Worm (Caenorhabditis elegans) whole organism, L1 larva: ENCODE data around the gene C12D5.9.

Source experiments
- C16A3.4 ChIP-seq: fragments of 150-350 bp; optimal IDR thresholded peaks from 2 replicates; lab custom pipeline; 2014; ENCODE audit warnings: missing biosample characterization, missing genetic modification characterization
- C34B4.2 ChIP-seq: sonication (generic microtip); optimal IDR thresholded peaks from 2 replicates; lab custom pipeline; 2017; ENCODE audit warnings: mild to moderate bottlenecking, missing genetic modification characterization, missing compliant biosample characterization
- F16B12.6 ChIP-seq: fragments of 150-350 bp; optimal IDR thresholded peaks from 2 replicates; lab custom pipeline; 2014; ENCODE audit warnings: missing biosample characterization, missing genetic modification characterization
- aha-1 ChIP-seq: fragments of 150-350 bp; optimal IDR thresholded peaks from 2 replicates; lab custom pipeline; 2014; ENCODE audit warnings: missing biosample characterization, missing genetic modification characterization
- alr-1 ChIP-seq: fragments of 200-800 bp; sonication (Bioruptor generic); optimal IDR thresholded peaks from 2 replicates; lab custom pipeline; 2018; ENCODE audit warnings: borderline replicate concordance, mild to moderate bottlenecking, missing genetic modification characterization, missing compliant biosample characterization
- aly-2 ChIP-seq: fragments of 150-350 bp; optimal IDR thresholded peaks from 2 replicates; lab custom pipeline; 2014; ENCODE audit warnings: missing biosample characterization, missing genetic modification characterization
- ama-1 ChIP-seq: fragments of 150-350 bp; optimal IDR thresholded peaks from 2 replicates; lab custom pipeline; 2014
- blmp-1 ChIP-seq: fragments of 150-350 bp; optimal IDR thresholded peaks from 2 replicates; lab custom pipeline; 2014; ENCODE audit warnings: missing biosample characterization, missing genetic modification characterization
- ceh-63 ChIP-seq: fragments of 200-800 bp; sonication (Bioruptor generic); optimal IDR thresholded peaks from 2 replicates; lab custom pipeline; 2018; ENCODE audit warnings: mild to moderate bottlenecking, missing genetic modification characterization, missing compliant biosample characterization
- ceh-82 ChIP-seq, 3 experiments: fragments of 150-350 bp in 1 of 3; sonication (generic microtip) in 2 of 3; optimal IDR thresholded peaks; 2 replicates each; lab custom pipeline; 2014 to 2017; ENCODE audit warnings: missing biosample characterization in 3 of 3, missing genetic modification characterization in 3 of 3
- ceh-88 ChIP-seq: fragments of 200-800 bp; sonication (Bioruptor generic); IDR thresholded peaks from 2 replicates; pipeline ENCODE4 v1.3.6; 2022; ENCODE audit warnings: missing genetic modification characterization, missing compliant biosample characterization
- efl-1 ChIP-seq, 4 experiments: fragments of 150-350 bp; optimal IDR thresholded peaks in 3 of 4; peaks in 1 of 4; 1 replicate in 1 of 4; 2 replicates in 3 of 4; lab custom pipeline; 2014; ENCODE audit warnings: missing biosample characterization in 2 of 4, missing genetic modification characterization in 2 of 4, missing genetic modification reagents in 2 of 4
- egl-13 ChIP-seq: sonication (generic microtip); optimal IDR thresholded peaks from 2 replicates; lab custom pipeline; 2016; ENCODE audit warnings: missing genotype, missing genetic modification reagents, missing genetic modification characterization, missing compliant biosample characterization
- elt-3 ChIP-seq, 6 experiments: fragments of 150-350 bp in 1 of 6; sonication (generic microtip); optimal IDR thresholded peaks; 2 replicates each; lab custom pipeline; 2017 to 2018; ENCODE audit warnings: missing biosample characterization in 6 of 6, missing genetic modification characterization in 6 of 6, inconsistent platforms in 1 of 6
- ets-5 ChIP-seq: fragments of 200-800 bp; sonication (Bioruptor generic); IDR thresholded peaks from 2 replicates; pipeline ENCODE4 v1.3.6; 2022; ENCODE audit warnings: missing genetic modification characterization, missing compliant biosample characterization
- fkh-10 ChIP-seq: sonication (generic microtip); optimal IDR thresholded peaks from 2 replicates; lab custom pipeline; 2017; ENCODE audit warnings: missing biosample characterization, missing genetic modification reagents, missing genetic modification characterization
- hlh-4 ChIP-seq: sonication (generic microtip); optimal IDR thresholded peaks from 2 replicates; lab custom pipeline; 2016; ENCODE audit warnings: mild to moderate bottlenecking, missing genetic modification characterization, missing compliant biosample characterization
- hpl-2 ChIP-seq: fragments of 150-350 bp; optimal IDR thresholded peaks from 2 replicates; lab custom pipeline; 2014; ENCODE audit warnings: missing biosample characterization, missing genetic modification reagents, missing genetic modification characterization
- isw-1 ChIP-seq: fragments of 200-800 bp; sonication (Bioruptor generic); IDR thresholded peaks from 2 replicates; pipeline ENCODE4 v1.3.6; 2022; ENCODE audit warnings: missing genetic modification characterization, missing compliant biosample characterization
- lin-13 ChIP-seq: fragments of 150-350 bp; optimal IDR thresholded peaks from 2 replicates; lab custom pipeline; 2014; ENCODE audit warnings: missing biosample characterization, missing genetic modification reagents, missing genetic modification characterization
- lin-14 ChIP-seq: fragments of 200-800 bp; sonication (Bioruptor generic); optimal IDR thresholded peaks from 2 replicates; lab custom pipeline; 2018; ENCODE audit warnings: mild to moderate bottlenecking, missing genetic modification characterization, moderate library complexity, missing compliant biosample characterization
- lin-15B ChIP-seq: fragments of 150-350 bp; sonication (generic microtip); optimal IDR thresholded peaks from 3 replicates; lab custom pipeline; 2014; ENCODE audit warnings: missing biosample characterization, missing genetic modification characterization
- lsy-2 ChIP-seq, 2 experiments: fragments of 150-350 bp; optimal IDR thresholded peaks; 2 replicates each; lab custom pipeline; 2014; ENCODE audit warnings: missing biosample characterization in 2 of 2, missing genetic modification characterization in 2 of 2
- mdl-1 ChIP-seq, 2 experiments: fragments of 150-350 bp; optimal IDR thresholded peaks; 2 replicates each; lab custom pipeline; 2014 to 2017; ENCODE audit warnings: missing biosample characterization in 2 of 2, missing genetic modification characterization in 2 of 2, inconsistent platforms in 1 of 2
- nhr-11 ChIP-seq: fragments of 150-350 bp; optimal IDR thresholded peaks from 2 replicates; lab custom pipeline; 2014; ENCODE audit warnings: missing biosample characterization, missing genetic modification characterization
- nhr-12 ChIP-seq: sonication (generic microtip); optimal IDR thresholded peaks from 2 replicates; lab custom pipeline; 2017; ENCODE audit warnings: missing biosample characterization, missing genetic modification characterization
- nhr-20 ChIP-seq: sonication (generic microtip); optimal IDR thresholded peaks from 2 replicates; lab custom pipeline; 2016; ENCODE audit warnings: mild to moderate bottlenecking, missing genetic modification characterization, missing compliant biosample characterization
- nhr-71 ChIP-seq: sonication (generic microtip); optimal IDR thresholded peaks from 2 replicates; lab custom pipeline; 2016; ENCODE audit warnings: mild to moderate bottlenecking, missing genetic modification characterization, moderate library complexity, missing compliant biosample characterization
- nhr-76 ChIP-seq: sonication (generic microtip); optimal IDR thresholded peaks from 2 replicates; lab custom pipeline; 2017; ENCODE audit warnings: missing biosample characterization, missing genetic modification characterization
- nhr-77 ChIP-seq: fragments of 150-350 bp; optimal IDR thresholded peaks from 2 replicates; lab custom pipeline; 2014; ENCODE audit warnings: missing biosample characterization, missing genetic modification characterization
- nhr-84 ChIP-seq: sonication (generic microtip); optimal IDR thresholded peaks from 2 replicates; lab custom pipeline; 2017; ENCODE audit warnings: missing biosample characterization, missing genetic modification characterization
- nhr-90 ChIP-seq: sonication (generic microtip); optimal IDR thresholded peaks from 2 replicates; lab custom pipeline; 2016; ENCODE audit warnings: mild to moderate bottlenecking, missing genetic modification characterization, missing compliant biosample characterization; ENCODE audit not compliant: poor library complexity
- rnt-1 ChIP-seq: sonication (generic microtip); optimal IDR thresholded peaks from 2 replicates; lab custom pipeline; 2016; ENCODE audit warnings: mild to moderate bottlenecking, missing genetic modification characterization, moderate library complexity, missing compliant biosample characterization
- skn-1 ChIP-seq: fragments of 150-350 bp; optimal IDR thresholded peaks from 2 replicates; lab custom pipeline; 2014; ENCODE audit warnings: missing biosample characterization, missing genetic modification characterization
- snu-23 ChIP-seq: sonication (generic microtip); optimal IDR thresholded peaks from 2 replicates; lab custom pipeline; 2016; ENCODE audit warnings: missing genetic modification characterization, missing compliant biosample characterization
- swsn-7 ChIP-seq: sonication (generic microtip); optimal IDR thresholded peaks from 2 replicates; lab custom pipeline; 2016; ENCODE audit warnings: missing genetic modification characterization, missing compliant biosample characterization
- tbx-2 ChIP-seq: sonication (generic microtip); optimal IDR thresholded peaks from 2 replicates; lab custom pipeline; 2016; ENCODE audit warnings: missing genetic modification characterization, missing compliant biosample characterization
- tlp-1 ChIP-seq: fragments of 150-350 bp; optimal IDR thresholded peaks from 2 replicates; lab custom pipeline; 2014; ENCODE audit warnings: missing biosample characterization, missing genetic modification characterization
- unc-130 ChIP-seq: fragments of 150-350 bp; optimal IDR thresholded peaks from 2 replicates; lab custom pipeline; 2017; ENCODE audit warnings: missing biosample characterization, missing genetic modification characterization, inconsistent platforms
- unc-62 ChIP-seq: fragments of 150-350 bp; optimal IDR thresholded peaks from 2 replicates; lab custom pipeline; 2014; ENCODE audit warnings: missing biosample characterization, missing genetic modification reagents, missing genetic modification characterization
- unc-86 ChIP-seq: sonication (generic microtip); optimal IDR thresholded peaks from 2 replicates; lab custom pipeline; 2016; ENCODE audit warnings: missing genetic modification characterization, missing compliant biosample characterization
- xbp-1 ChIP-seq: sonication (generic microtip); optimal IDR thresholded peaks from 2 replicates; lab custom pipeline; 2016; ENCODE audit warnings: missing genetic modification characterization, missing compliant biosample characterization
- zag-1 ChIP-seq: fragments of 150-350 bp; optimal IDR thresholded peaks from 2 replicates; lab custom pipeline; 2014; ENCODE audit warnings: missing biosample characterization, missing genetic modification characterization
- zip-4 ChIP-seq: fragments of 200-800 bp; sonication (Bioruptor generic); optimal IDR thresholded peaks from 2 replicates; lab custom pipeline; 2018; ENCODE audit warnings: mild to moderate bottlenecking, missing genetic modification characterization, moderate library complexity, missing compliant biosample characterization
- ztf-11 ChIP-seq, 2 experiments: sonication (generic microtip); optimal IDR thresholded peaks; 2 replicates each; lab custom pipeline; 2016 to 2017; ENCODE audit warnings: missing genetic modification characterization in 2 of 2, missing biosample characterization in 1 of 2, missing compliant biosample characterization in 1 of 2
- ztf-4 ChIP-seq: fragments of 150-350 bp; optimal IDR thresholded peaks from 2 replicates; lab custom pipeline; 2014; ENCODE audit warnings: missing biosample characterization, missing genetic modification characterization

C12D5.9 gene

DNA sequence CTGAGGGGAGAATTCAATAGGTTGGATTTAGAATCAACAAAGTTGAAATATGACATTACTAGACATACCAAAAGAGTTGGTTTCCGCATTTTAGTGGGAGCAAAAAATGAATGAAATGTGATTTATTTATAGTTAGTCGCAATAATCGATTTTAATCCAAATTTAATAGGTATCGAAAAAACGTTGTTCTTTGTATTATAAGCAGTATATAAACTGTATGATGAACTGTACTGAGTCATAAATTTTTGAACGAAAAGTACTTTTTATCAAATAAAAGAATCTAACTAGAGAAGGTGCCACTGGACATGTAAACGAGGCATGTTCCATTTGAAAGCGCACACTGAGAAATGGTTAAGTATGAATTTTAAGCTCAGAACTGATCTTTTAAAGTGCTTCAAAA, at the start of gene C12D5.9:
C12D5.9 (minus strand) TSS at position 101 of the 400 bp plus-strand sequence.
- TF ChIP-seq nhr-76 (tag; lab: Kevin White, UChicago) = no peak
- TF ChIP-seq nhr-84 = no peak
- TF ChIP-seq alr-1 (tag; lab: Kevin White, UChicago) = no peak

DNA sequence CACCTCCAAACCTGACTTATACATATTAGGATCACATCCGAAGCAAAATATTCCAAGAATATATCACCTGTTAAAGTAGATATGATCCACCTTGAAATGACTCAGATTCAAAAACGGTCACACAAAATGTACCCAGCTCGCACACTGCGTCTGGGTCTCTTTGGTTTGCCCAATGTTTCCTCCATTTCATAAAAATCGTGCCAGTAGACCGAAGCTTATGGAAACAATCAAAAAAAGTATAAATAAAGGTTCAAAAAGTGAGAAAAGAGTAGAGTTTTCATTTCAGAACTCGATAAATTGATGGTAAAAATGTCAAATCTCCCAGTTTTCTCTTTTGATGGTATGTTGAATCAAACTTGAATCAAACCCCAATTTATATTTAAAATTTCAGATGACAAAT, 47.9 kb upstream of the C12D5.9 start, which contains the start of gene srr-9:
srr-9 (plus strand) TSS at position 301 of the 400 bp plus-strand sequence.
- TF ChIP-seq C16A3.4 (no peak), ets-5 (no peak), mdl-1 (tag; optimal IDR thresholded peaks at IDR 0.05; lab: Kevin White, UChicago) (no peak), blmp-1 (tag; lab: Kevin White, UChicago) (no peak), ztf-11 (tag; optimal IDR thresholded peaks at IDR 0.05; lab: Kevin White, UChicago) (no peak), nhr-71 (tag; lab: Kevin White, UChicago) (no peak), ztf-4 (tag; lab: Kevin White, UChicago) (no peak), egl-13 (tag; lab: Kevin White, UChicago) (no peak), C34B4.2 (no peak), unc-62 (no peak), nhr-12 (no peak), alr-1 (tag; lab: Kevin White, UChicago) (no peak), ceh-88 (no peak), aly-2 (tag; lab: Kevin White, UChicago) (no peak), nhr-90 (tag; lab: Kevin White, UChicago) (no peak), lsy-2 (tag; optimal IDR thresholded peaks at IDR 0.05; lab: Kevin White, UChicago) (no peak)

DNA sequence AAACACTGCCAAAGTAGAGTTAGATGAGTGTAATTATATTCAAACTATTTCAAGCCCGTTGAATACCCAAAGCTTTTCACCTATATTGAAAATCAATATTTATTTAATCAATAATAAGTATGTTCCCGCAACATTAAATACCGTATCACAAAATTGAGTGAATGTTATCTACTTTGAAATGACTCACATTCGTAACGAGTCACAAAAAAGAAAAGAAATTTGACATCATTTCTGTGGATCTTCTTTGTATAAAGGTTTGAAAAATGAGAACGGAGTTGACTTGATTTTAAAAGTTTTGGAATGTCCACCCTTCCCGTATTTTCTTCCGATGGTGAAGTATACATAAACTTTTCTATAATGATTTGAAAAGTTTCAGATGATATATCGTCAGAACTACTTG, 45.5 kb upstream of the C12D5.9 start, which contains the start of gene srr-10:
srr-10 (plus strand) TSS at position 301 of the 400 bp plus-strand sequence.
- TF ChIP-seq tlp-1 (tag; lab: Kevin White, UChicago) (no peak), efl-1 (optimal IDR thresholded peaks at IDR 0.05; lab: Kevin White, UChicago) (no peak), efl-1 (GFP tag; optimal IDR thresholded peaks at IDR 0.05 in 1 of 2; lab: Kevin White, UChicago) (peak in 1 of 2 experiments; percentile 34)

DNA sequence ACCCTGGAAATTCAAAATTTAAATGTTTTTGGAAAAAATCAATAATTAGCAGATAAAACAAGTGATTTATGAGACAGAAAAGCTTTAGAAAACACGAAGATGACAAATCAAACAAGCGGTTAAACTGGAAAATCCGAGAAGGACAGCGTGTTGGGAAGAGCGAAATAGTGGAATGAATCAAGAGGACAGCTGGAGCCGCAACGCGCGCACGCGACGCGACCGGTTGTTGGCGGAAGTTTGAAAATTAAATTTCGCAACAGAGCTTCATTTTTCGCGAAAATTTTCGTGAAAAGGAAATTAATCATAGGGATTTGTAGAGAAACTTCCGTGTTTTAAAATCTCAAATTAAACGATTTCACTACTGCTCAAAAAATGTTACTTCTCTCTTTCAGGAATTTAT, 45.1 kb upstream of the C12D5.9 start, which contains the start of gene clic-1:
clic-1 (minus strand) TSS at position 3 of the 400 bp plus-strand sequence.
- TF ChIP-seq ceh-82 (tag; optimal IDR thresholded peaks at IDR 0.05; lab: Kevin White, UChicago) = peak; percentile 35 to 85 (median 62)
- peak; percentile 74 for TF ChIP-seq snu-23 (GFP tag; lab: Kevin White, UChicago)
- TF ChIP-seq unc-86 (tag; lab: Kevin White, UChicago) = peak; percentile 58
- peak; percentile 62 for TF ChIP-seq swsn-7 (tag; lab: Kevin White, UChicago)
- TF ChIP-seq efl-1 (optimal IDR thresholded peaks at IDR 0.05; lab: Kevin White, UChicago) = peak; percentile 83 to 96
- TF ChIP-seq efl-1 (GFP tag; optimal IDR thresholded peaks at IDR 0.05 in 1 of 2; lab: Kevin White, UChicago) = peak; percentile 96 to 99
- peak in 2 of 6 experiments; percentile 15 to 59 for TF ChIP-seq elt-3 (tag; optimal IDR thresholded peaks at IDR 0.05; lab: Kevin White, UChicago)
- peak; percentile 65 for TF ChIP-seq tbx-2 (tag; lab: Kevin White, UChicago)
- peak; percentile 60 for TF ChIP-seq blmp-1 (tag; lab: Kevin White, UChicago)
- peak; percentile 57 for TF ChIP-seq nhr-20 (tag; lab: Kevin White, UChicago)
- TF ChIP-seq zip-4 (GFP tag; lab: Kevin White, UChicago) = peak; percentile 65
- no peak for TF ChIP-seq hlh-4
- peak; percentile 91 for TF ChIP-seq skn-1
- no peak for TF ChIP-seq nhr-12
- peak; percentile 63 for TF ChIP-seq rnt-1
- TF ChIP-seq nhr-11 (tag; lab: Kevin White, UChicago) = peak; percentile 4
- TF ChIP-seq lin-15B (tag; lab: Kevin White, UChicago) = peak; percentile 43
- TF ChIP-seq zag-1 (tag; lab: Kevin White, UChicago) = no peak
- peak; percentile 70 for TF ChIP-seq xbp-1
- TF ChIP-seq ama-1 = no peak
- no peak for TF ChIP-seq ceh-63 (GFP tag; lab: Kevin White, UChicago)
- peak; percentile 2 for TF ChIP-seq aly-2 (tag; lab: Kevin White, UChicago)
- no peak for TF ChIP-seq nhr-84
- TF ChIP-seq hpl-2 (GFP tag; lab: Kevin White, UChicago) = no peak
- peak; percentile 64 for TF ChIP-seq C16A3.4
- TF ChIP-seq nhr-77 (tag; lab: Kevin White, UChicago) = no peak
- TF ChIP-seq nhr-71 (tag; lab: Kevin White, UChicago) = peak; percentile 78
- TF ChIP-seq aha-1 (tag; lab: Kevin White, UChicago) = no peak
- TF ChIP-seq F16B12.6 (tag; lab: Kevin White, UChicago) = peak; percentile 5
- TF ChIP-seq fkh-10 (GFP tag; lab: Kevin White, UChicago) = peak; percentile 3
- TF ChIP-seq lin-14 (GFP tag; lab: Kevin White, UChicago) = peak; percentile 70
- TF ChIP-seq isw-1 (GFP tag; lab: Robert Waterston, UW) = peak; percentile 56
- TF ChIP-seq nhr-76 (tag; lab: Kevin White, UChicago) = no peak
- TF ChIP-seq unc-130 (tag; lab: Kevin White, UChicago) = peak; percentile 13
- TF ChIP-seq lin-13 (GFP tag; lab: Kevin White, UChicago) = peak; percentile 9
